Worm (Caenorhabditis elegans) whole organism, early embryonic: Measurements from ENCODE around the gene osgn-1.

Experiments
- ama-1 ChIP-seq: fragments of 150-350 bp; optimal IDR thresholded peaks from 2 replicates; lab custom pipeline; 2014
- ceh-36 ChIP-seq: sonication (generic microtip); optimal IDR thresholded peaks from 2 replicates; lab custom pipeline; 2016; ENCODE audit warnings: missing genetic modification characterization, inconsistent platforms, missing compliant biosample characterization
- hmbx-1 ChIP-seq: sonication (generic microtip); optimal IDR thresholded peaks from 2 replicates; lab custom pipeline; 2016; ENCODE audit warnings: mild to moderate bottlenecking, missing genetic modification characterization, missing compliant biosample characterization
- scrt-1 ChIP-seq: fragments of 200-800 bp; sonication (Bioruptor generic); IDR thresholded peaks from 2 replicates; pipeline ENCODE4 v1.3.6; 2022; ENCODE audit warnings: missing genetic modification characterization, missing compliant biosample characterization
- sea-1 ChIP-seq: fragments of 200-800 bp; sonication (Bioruptor generic); conservative IDR thresholded peaks from 2 replicates; pipeline ENCODE4 v1.3.6; 2022; ENCODE audit warnings: missing genetic modification characterization, missing compliant biosample characterization

- TF ChIP-seq scrt-1 (no peak), sea-1 (GFP tag; lab: Robert Waterston, UW) (no peak), ama-1 (lab: Kevin White, UChicago) (no peak), ceh-36 (tag; lab: Kevin White, UChicago) (no peak), hmbx-1 (tag; lab: Kevin White, UChicago) (no peak)
These were observed 5.5 kb downstream of the osgn-1 start for ce11 chrIV:4212733-4213132.
